Fruit fly (Drosophila melanogaster): Measurements from ENCODE around the gene gammaSnap2.

- TF ChIP-seq CG18619 (GFP tag; optimal IDR thresholded peaks at IDR 0.05) (no peak), Neu2 (GFP tag; optimal IDR thresholded peaks at IDR 0.05; ENCODE audit: borderline replicate concordance) (no peak), fd64A (GFP tag; optimal IDR thresholded peaks at IDR 0.05) (no peak), pb (GFP tag; optimal IDR thresholded peaks at IDR 0.05) (no peak), CG10654 (GFP tag; optimal IDR thresholded peaks at IDR 0.05) (no peak)
Observed at dm6 chr3R:10114915-10115534, 6.2 kb downstream of the gammaSnap2 start.

Data from whole organism, embryonic.